Fruit fly (Drosophila melanogaster): Measurements from ENCODE around the gene CG10375.

DNA sequence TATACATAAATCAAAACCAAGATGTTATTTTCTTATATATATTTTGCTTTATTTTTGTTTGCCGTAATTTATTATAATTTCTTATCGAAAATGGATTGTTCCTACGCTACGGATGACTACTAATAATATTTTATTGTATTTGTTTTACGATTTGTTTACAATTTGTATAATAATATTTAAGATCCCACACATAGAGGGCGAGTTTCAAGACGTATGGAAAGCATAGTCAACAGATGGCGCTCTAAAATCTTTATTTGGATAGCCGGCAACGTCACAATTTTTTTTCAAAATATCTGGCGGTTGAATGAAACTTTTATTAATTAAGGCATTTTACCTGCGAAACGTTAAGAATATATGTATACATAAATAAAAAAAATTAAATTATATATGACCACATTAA, 45.6 kb upstream of the CG10375 start:
- TF ChIP-seq Pif1A (GFP tag; optimal IDR thresholded peaks at IDR 0.05), result no peak
- no peak for TF ChIP-seq fd96Ca (GFP tag; IDR thresholded peaks at IDR 0.05)
- TF ChIP-seq CG34367 (tag; optimal IDR thresholded peaks at IDR 0.05), result no peak
- no peak for TF ChIP-seq EcR (GFP tag; optimal IDR thresholded peaks at IDR 0.05)
- TF ChIP-seq Ets98B (GFP tag; IDR thresholded peaks at IDR 0.05), result no peak
- no peak for TF ChIP-seq gl (tag; optimal IDR thresholded peaks at IDR 0.05)
- no peak for TF ChIP-seq Snoo (tag; optimal IDR thresholded peaks at IDR 0.05)
- no peak for TF ChIP-seq CG8159 (tag; optimal IDR thresholded peaks at IDR 0.05)
- no peak for TF ChIP-seq rn (GFP tag; IDR thresholded peaks at IDR 0.05)
- no peak for TF ChIP-seq CG10348 (GFP tag; IDR thresholded peaks at IDR 0.05)
- no peak for TF ChIP-seq Pif1B (GFP tag; optimal IDR thresholded peaks at IDR 0.05)
